Fruit fly (Drosophila melanogaster): ENCODE results near the gene CG12025.

Gene CG12025

dm6 chr3L:1868841-1869240 is 3.6 kb downstream of the CG12025 start (continued):
- TF ChIP-seq unpg (GFP tag; optimal IDR thresholded peaks at IDR 0.05) = no peak
- TF ChIP-seq row (GFP tag; IDR thresholded peaks at IDR 0.05) = peak; percentile 28; the same call in 1 of the 3 replicates
- no peak for TF ChIP-seq CG12155 (GFP tag; optimal IDR thresholded peaks at IDR 0.05)
- TF ChIP-seq CTCF (GFP tag; optimal IDR thresholded peaks at IDR 0.05) = no peak
- peak; percentile 78 for TF ChIP-seq dysf (GFP tag; IDR thresholded peaks at IDR 0.05)
- TF ChIP-seq hkb (optimal IDR thresholded peaks at IDR 0.05) = no peak
- peak; percentile 47 for TF ChIP-seq hkb (GFP tag; IDR thresholded peaks at IDR 0.05)
- TF ChIP-seq CG14014 (GFP tag; IDR thresholded peaks at IDR 0.05) = peak; percentile 40; the same call in 1 of the 2 replicates
- TF ChIP-seq kah (GFP tag; optimal IDR thresholded peaks at IDR 0.05) = no peak
- no peak for TF ChIP-seq Ets97D (GFP tag; optimal IDR thresholded peaks at IDR 0.05)
- peak; percentile 13 for TF ChIP-seq CG10979 (tag; optimal IDR thresholded peaks at IDR 0.05)
- peak; percentile 9 for TF ChIP-seq Oli (tag; optimal IDR thresholded peaks at IDR 0.05)
- peak; percentile 54; the same call in 1 of the 2 replicates for TF ChIP-seq E2f1 (GFP tag; IDR thresholded peaks at IDR 0.05)
- TF ChIP-seq CG14667 (GFP tag; IDR thresholded peaks at IDR 0.05) = peak; percentile 26; the same call in 1 of the 2 replicates
- peak; percentile 63 for TF ChIP-seq CG7357 (GFP tag; IDR thresholded peaks at IDR 0.05)
- TF ChIP-seq Awh (GFP tag; IDR thresholded peaks at IDR 0.05) = peak; percentile 60; the same call in 1 of the 2 replicates
- peak; percentile 66 for TF ChIP-seq Rfx (GFP tag; IDR thresholded peaks at IDR 0.05)
- 0 out of 2 replicates have a peak, but pooled peaks have one; percentile 36 for TF ChIP-seq CG14441 (GFP tag; IDR thresholded peaks at IDR 0.05)
- TF ChIP-seq CG18262 (tag; optimal IDR thresholded peaks at IDR 0.05) = peak; percentile 66
- TF ChIP-seq CG11456 (GFP tag; IDR thresholded peaks at IDR 0.05) = 0 out of 3 replicates have a peak, but pooled peaks have one; percentile 27
- TF ChIP-seq phol (tag; optimal IDR thresholded peaks at IDR 0.05) = peak; percentile 8
- no peak for TF ChIP-seq ind (GFP tag; optimal IDR thresholded peaks at IDR 0.05)
- no peak for TF ChIP-seq Dek (tag; optimal IDR thresholded peaks at IDR 0.05)
- peak; percentile 70 for TF ChIP-seq Med (GFP tag)
- peak; percentile 40; the same call in 1 of the 2 replicates for TF ChIP-seq ssp (GFP tag; IDR thresholded peaks at IDR 0.05)
- peak; percentile 18 for TF ChIP-seq CG17829 (tag; optimal IDR thresholded peaks at IDR 0.05)
- no peak for TF ChIP-seq NC2α (GFP tag; optimal IDR thresholded peaks at IDR 0.05)
- no peak for TF ChIP-seq CG31365 (tag; optimal IDR thresholded peaks at IDR 0.05)
- TF ChIP-seq Ptx1 (GFP tag; IDR thresholded peaks at IDR 0.05) = peak; percentile 47
- peak; percentile 24; the same call in 1 of the 2 replicates for TF ChIP-seq CG4730 (GFP tag; IDR thresholded peaks at IDR 0.05)
- TF ChIP-seq CG13296 (GFP tag; optimal IDR thresholded peaks at IDR 0.05) = peak; percentile 22
- no peak for TF ChIP-seq CG8359 (GFP tag; optimal IDR thresholded peaks at IDR 0.05; ENCODE audit: borderline replicate concordance)
- TF ChIP-seq CG7963 (GFP tag; IDR thresholded peaks at IDR 0.05; ENCODE audit: partially characterized antibody) = no peak
- no peak for TF ChIP-seq Nf-YB (GFP tag; optimal IDR thresholded peaks at IDR 0.05)
- peak; percentile 69 for TF ChIP-seq Fer3 (tag; optimal IDR thresholded peaks at IDR 0.05)
- peak; percentile 53; the same call in 3 of the 4 replicates for TF ChIP-seq Gug (GFP tag; IDR thresholded peaks at IDR 0.05)
- TF ChIP-seq zfh1 (GFP tag; IDR thresholded peaks at IDR 0.05) = peak; percentile 68; the same call in 2 of the 3 replicates
- TF ChIP-seq CG6689 (GFP tag; IDR thresholded peaks at IDR 0.05) = peak; percentile 55
- TF ChIP-seq H15 (GFP tag; IDR thresholded peaks at IDR 0.05) = no peak
- peak; percentile 31 for TF ChIP-seq CG6683 (GFP tag; optimal IDR thresholded peaks at IDR 0.05)
- peak; percentile 80 for TF ChIP-seq lmd (GFP tag; IDR thresholded peaks at IDR 0.05)
- TF ChIP-seq dmrt11E (tag; optimal IDR thresholded peaks at IDR 0.05) = no peak
- TF ChIP-seq prd (optimal IDR thresholded peaks at IDR 0.05) = no peak
- peak; percentile 56; the same call in 1 of the 3 replicates for TF ChIP-seq prd (GFP tag; IDR thresholded peaks at IDR 0.05)
- TF ChIP-seq crol (GFP tag; IDR thresholded peaks at IDR 0.05) = no peak
- peak; percentile 45 for TF ChIP-seq HHEX (GFP tag; optimal IDR thresholded peaks at IDR 0.05)
- TF ChIP-seq btn (GFP tag; optimal IDR thresholded peaks at IDR 0.05) = no peak
- TF ChIP-seq sob (GFP tag; IDR thresholded peaks at IDR 0.05) = peak; percentile 74
- peak; percentile 11 for TF ChIP-seq Six4 (GFP tag; optimal IDR thresholded peaks at IDR 0.05)
- no peak for TF ChIP-seq CG2199 (GFP tag; IDR thresholded peaks at IDR 0.05)
- TF ChIP-seq CG32772 (GFP tag; IDR thresholded peaks at IDR 0.05) = peak; percentile 54
- TF ChIP-seq CG11085 (GFP tag; IDR thresholded peaks at IDR 0.05) = 0 out of 2 replicates have a peak, but pooled peaks have one; percentile 25
